Worm (Caenorhabditis elegans): Measurements from ENCODE around the gene cdo-1.

ce11 chrX:852739-853268, 10.6 kb downstream of the cdo-1 start:
- TF ChIP-seq flt-1 (GFP tag; IDR thresholded peaks at IDR 0.05) (no peak), ztf-29 (GFP tag; IDR thresholded peaks at IDR 0.05) (no peak)

Data from whole organism, midembryonic.